Worm (Caenorhabditis elegans) whole organism, L2 larva: ENCODE measurements around the gene igeg-1.

Source experiments
- egl-27 ChIP-seq: sonication (generic microtip); optimal IDR thresholded peaks from 3 replicates; lab custom pipeline; 2017; ENCODE audit warnings: missing biosample characterization, missing genetic modification reagents, missing genetic modification characterization
- mdl-1 ChIP-seq, 2 experiments: fragments of 150-350 bp in 1 of 2; sonication (generic microtip) in 1 of 2; optimal IDR thresholded peaks; 2 replicates each; lab custom pipeline; 2017; ENCODE audit warnings: missing biosample characterization in 2 of 2, missing genetic modification characterization in 2 of 2
- nhr-23 ChIP-seq: fragments of 150-350 bp; optimal IDR thresholded peaks from 2 replicates; lab custom pipeline; 2014; ENCODE audit warnings: missing biosample characterization, missing genetic modification reagents, missing genetic modification characterization
- nhr-237 ChIP-seq: fragments of 150-350 bp; optimal IDR thresholded peaks from 2 replicates; lab custom pipeline; 2014; ENCODE audit warnings: missing biosample characterization, missing genetic modification characterization
- nhr-77 ChIP-seq: fragments of 150-350 bp; optimal IDR thresholded peaks from 2 replicates; lab custom pipeline; 2014; ENCODE audit warnings: missing biosample characterization, missing genetic modification characterization
- skn-1 ChIP-seq: sonication (generic microtip); optimal IDR thresholded peaks from 2 replicates; lab custom pipeline; 2017; ENCODE audit warnings: missing biosample characterization, missing genetic modification characterization
- unc-62 ChIP-seq: fragments of 150-350 bp; optimal IDR thresholded peaks from 2 replicates; lab custom pipeline; 2014; ENCODE audit warnings: missing biosample characterization, missing genetic modification reagents, missing genetic modification characterization
- ztf-11 ChIP-seq: sonication (generic microtip); optimal IDR thresholded peaks from 2 replicates; lab custom pipeline; 2017; ENCODE audit warnings: missing biosample characterization, missing genetic modification characterization
- ztf-4 ChIP-seq: fragments of 150-350 bp; optimal IDR thresholded peaks from 2 replicates; lab custom pipeline; 2014; ENCODE audit warnings: missing biosample characterization, missing genetic modification characterization

- TF ChIP-seq ztf-11 (tag; lab: Kevin White, UChicago), result no peak
- no peak for TF ChIP-seq ztf-4
- no peak for TF ChIP-seq nhr-237 (tag; lab: Kevin White, UChicago)
- TF ChIP-seq nhr-77, result no peak
- no peak for TF ChIP-seq nhr-23 (tag; lab: Kevin White, UChicago)
- no peak for TF ChIP-seq unc-62
- TF ChIP-seq mdl-1 (tag; optimal IDR thresholded peaks at IDR 0.05; lab: Kevin White, UChicago), result no peak
- no peak for TF ChIP-seq egl-27 (tag; lab: Kevin White, UChicago)
- TF ChIP-seq skn-1 (tag; lab: Kevin White, UChicago), result no peak
These were observed 4.7 kb upstream of the igeg-1 start for ce11 chrIV:4557731-4558130.
